Fruit fly (Drosophila melanogaster): ENCODE data around the gene cype.

DNA sequence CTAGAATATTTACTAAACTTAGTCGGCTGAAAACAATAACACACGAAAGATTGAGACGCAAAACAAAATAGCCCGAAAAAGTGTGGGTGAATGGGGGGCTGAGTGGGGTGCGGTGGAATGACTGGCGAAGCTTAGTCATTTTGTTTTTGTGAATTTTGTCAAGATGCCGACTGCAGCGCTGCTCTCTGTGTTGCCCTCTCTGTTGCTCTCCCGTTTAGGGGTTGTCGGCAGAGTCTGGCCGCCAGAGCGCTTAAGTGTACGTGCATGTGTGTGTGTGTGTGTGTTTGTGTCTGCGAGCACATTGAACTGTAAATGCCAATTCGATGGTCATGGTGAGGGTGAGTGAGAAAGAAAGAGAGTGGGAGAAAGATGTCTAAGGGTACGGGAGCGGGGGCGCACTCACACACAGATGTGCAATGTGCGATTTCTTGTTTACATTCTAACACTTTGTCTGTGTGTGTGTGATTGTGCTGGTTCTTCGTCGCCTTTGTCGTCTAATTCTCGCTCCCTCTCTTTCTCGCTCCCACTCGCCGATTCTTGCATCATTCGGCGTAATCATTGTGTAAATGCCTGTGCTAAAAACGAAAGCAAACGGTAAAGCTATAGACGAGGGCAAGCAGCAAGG lies 20.5 kb upstream of the cype start:
- TF ChIP-seq Mnt (GFP tag; optimal IDR thresholded peaks at IDR 0.05) (peak; percentile 95), toe (GFP tag; optimal IDR thresholded peaks at IDR 0.05) (peak; percentile 43)

All from whole organism, adult.